Worm (Caenorhabditis elegans) whole organism, L4 larva: ENCODE data around the gene C46C2.7.

ENCODE experiments used
- F26F4.8 ChIP-seq: fragments of 200-800 bp; sonication (Bioruptor generic); conservative IDR thresholded peaks from 2 replicates; pipeline ENCODE4 v1.3.6; 2022; ENCODE audit warnings: missing genetic modification characterization, missing compliant biosample characterization
- F37D6.2 ChIP-seq: sonication (generic microtip); optimal IDR thresholded peaks from 2 replicates; lab custom pipeline; 2016; ENCODE audit warnings: mild to moderate bottlenecking, missing genetic modification characterization, missing compliant biosample characterization
- T20F7.1 ChIP-seq: fragments of 200-800 bp; sonication (Bioruptor generic); optimal IDR thresholded peaks from 2 replicates; lab custom pipeline; 2018; ENCODE audit warnings: mild to moderate bottlenecking, missing genetic modification characterization, missing compliant biosample characterization
- Y48G9A.11 ChIP-seq: fragments of 200-800 bp; sonication (Bioruptor generic); IDR thresholded peaks from 2 replicates; pipeline ENCODE4 v1.3.6; 2022; ENCODE audit warnings: missing genetic modification reagents, missing genetic modification characterization, missing compliant biosample characterization
- Y5F2A.4 ChIP-seq: fragments of 200-800 bp; sonication (Bioruptor generic); optimal IDR thresholded peaks from 2 replicates; lab custom pipeline; 2018; ENCODE audit warnings: mild to moderate bottlenecking, missing genetic modification characterization, missing compliant biosample characterization
- ZK546.5 ChIP-seq, 2 experiments: sonication (generic microtip); optimal IDR thresholded peaks; 2 replicates each; lab custom pipeline; 2017; ENCODE audit warnings: missing biosample characterization in 2 of 2, missing genetic modification characterization in 2 of 2
- attf-4 ChIP-seq: sonication (generic microtip); optimal IDR thresholded peaks from 3 replicates; lab custom pipeline; 2017; ENCODE audit warnings: missing biosample characterization, missing genetic modification characterization
- ceh-44 ChIP-seq: fragments of 200-800 bp; sonication (Bioruptor generic); IDR thresholded peaks from 2 replicates; pipeline ENCODE4 v1.3.6; 2022; ENCODE audit warnings: missing genetic modification reagents, missing genetic modification characterization, missing compliant biosample characterization
- daf-19 ChIP-seq: fragments of 200-800 bp; sonication (Bioruptor generic); conservative IDR thresholded peaks from 2 replicates; pipeline ENCODE4 v1.3.6; 2022; ENCODE audit warnings: missing genetic modification characterization, missing compliant biosample characterization
- dpl-1 ChIP-seq: fragments of 150-350 bp; optimal IDR thresholded peaks from 2 replicates; lab custom pipeline; 2014; ENCODE audit warnings: missing biosample characterization, missing genetic modification reagents, missing genetic modification characterization
- dve-1 ChIP-seq: sonication (generic microtip); optimal IDR thresholded peaks from 2 replicates; lab custom pipeline; 2017; ENCODE audit warnings: antibody characterized with exemption, mild to moderate bottlenecking, missing genetic modification characterization, missing compliant biosample characterization; ENCODE audit not compliant: insufficient read depth
- gei-8 ChIP-seq: fragments of 200-800 bp; sonication (Bioruptor generic); optimal IDR thresholded peaks from 2 replicates; lab custom pipeline; 2018; ENCODE audit warnings: mild to moderate bottlenecking, missing genetic modification characterization, missing compliant biosample characterization
- hlh-30 ChIP-seq: sonication (generic microtip); optimal IDR thresholded peaks from 2 replicates; lab custom pipeline; 2017; ENCODE audit warnings: antibody characterized with exemption, mild to moderate bottlenecking, missing genetic modification characterization, missing compliant biosample characterization; ENCODE audit not compliant: insufficient read depth
- hmg-1.1 ChIP-seq: fragments of 200-800 bp; sonication (Bioruptor generic); IDR thresholded peaks from 2 replicates; pipeline ENCODE4 v1.3.6; 2022; ENCODE audit warnings: missing genetic modification reagents, missing genetic modification characterization, missing compliant biosample characterization
- jun-1 ChIP-seq: fragments of 150-350 bp; optimal IDR thresholded peaks from 2 replicates; lab custom pipeline; 2014; ENCODE audit warnings: missing biosample characterization, missing genetic modification reagents, missing genetic modification characterization
- lim-7 ChIP-seq: fragments of 200-800 bp; sonication (Bioruptor generic); IDR thresholded peaks from 2 replicates; pipeline ENCODE4 v1.3.6; 2022; ENCODE audit warnings: missing genetic modification characterization, missing compliant biosample characterization
- lin-13 ChIP-seq: fragments of 150-350 bp; optimal IDR thresholded peaks from 2 replicates; lab custom pipeline; 2014; ENCODE audit warnings: missing biosample characterization, missing genetic modification reagents, missing genetic modification characterization
- lin-29 ChIP-seq: fragments of 200-800 bp; sonication (Bioruptor generic); IDR thresholded peaks from 2 replicates; pipeline ENCODE4 v1.3.6; 2022; ENCODE audit warnings: missing genetic modification reagents, missing genetic modification characterization, missing compliant biosample characterization
- mep-1 ChIP-seq: fragments of 150-350 bp; sonication (generic microtip); optimal IDR thresholded peaks from 3 replicates; lab custom pipeline; 2014; ENCODE audit warnings: missing biosample characterization, missing genetic modification characterization
- nhr-102 ChIP-seq: sonication (generic microtip); optimal IDR thresholded peaks from 2 replicates; lab custom pipeline; 2016; ENCODE audit warnings: mild to moderate bottlenecking, missing genetic modification characterization, moderate library complexity, missing compliant biosample characterization
- nhr-111 ChIP-seq: fragments of 200-800 bp; sonication (Bioruptor generic); optimal IDR thresholded peaks from 2 replicates; lab custom pipeline; 2018; ENCODE audit warnings: mild to moderate bottlenecking, missing genetic modification characterization, missing compliant biosample characterization
- nhr-237 ChIP-seq: sonication (generic microtip); optimal IDR thresholded peaks from 2 replicates; lab custom pipeline; 2017; ENCODE audit warnings: missing biosample characterization, missing genetic modification characterization
- nhr-25 ChIP-seq: sonication (generic microtip); optimal IDR thresholded peaks from 2 replicates; lab custom pipeline; 2017; ENCODE audit warnings: missing genetic modification characterization, mild to moderate bottlenecking, missing compliant biosample characterization, antibody characterized with exemption, moderate library complexity, borderline replicate concordance; ENCODE audit not compliant: insufficient read depth
- nhr-28 ChIP-seq: fragments of 150-350 bp; optimal IDR thresholded peaks from 2 replicates; lab custom pipeline; 2014; ENCODE audit warnings: missing biosample characterization, missing genetic modification characterization
- nhr-41 ChIP-seq: fragments of 200-800 bp; sonication (Bioruptor generic); IDR thresholded peaks from 2 replicates; pipeline ENCODE4 v1.3.6; 2022; ENCODE audit warnings: missing genetic modification reagents, missing genetic modification characterization, missing compliant biosample characterization
- nhr-42 ChIP-seq: fragments of 200-800 bp; sonication (Bioruptor generic); IDR thresholded peaks from 2 replicates; pipeline ENCODE4 v1.3.6; 2022; ENCODE audit warnings: missing genetic modification characterization, missing compliant biosample characterization
- nhr-48 ChIP-seq: sonication (generic microtip); optimal IDR thresholded peaks from 2 replicates; lab custom pipeline; 2016; ENCODE audit warnings: mild to moderate bottlenecking, missing genetic modification characterization, missing compliant biosample characterization
- pha-4 ChIP-seq, 2 experiments: fragments of 150-350 bp in 1 of 2; fragments of 200-800 bp in 1 of 2; sonication (Bioruptor generic) in 1 of 2; IDR thresholded peaks in 1 of 2; optimal IDR thresholded peaks in 1 of 2; 2 replicates each; pipeline versions ENCODE4 v1.3.6 to Lab custom; 2014 to 2022; ENCODE audit warnings: missing genetic modification characterization in 2 of 2, missing genetic modification reagents in 2 of 2, missing biosample characterization in 1 of 2, missing compliant biosample characterization in 1 of 2
- set-16 ChIP-seq: fragments of 200-800 bp; sonication (Bioruptor generic); IDR thresholded peaks from 2 replicates; pipeline ENCODE4 v1.3.6; 2022; ENCODE audit warnings: missing genetic modification reagents, missing genetic modification characterization, missing compliant biosample characterization
- skn-1 ChIP-seq: fragments of 150-350 bp; optimal IDR thresholded peaks from 2 replicates; lab custom pipeline; 2014; ENCODE audit warnings: missing biosample characterization, missing genetic modification characterization
- snpc-1.2 ChIP-seq: fragments of 200-800 bp; sonication (Bioruptor generic); IDR thresholded peaks from 2 replicates; pipeline ENCODE4 v1.3.6; 2022; ENCODE audit warnings: missing genetic modification reagents, missing genetic modification characterization, missing compliant biosample characterization
- tra-1 ChIP-seq: fragments of 200-800 bp; sonication (Bioruptor generic); IDR thresholded peaks from 2 replicates; pipeline ENCODE4 v1.3.6; 2022; ENCODE audit warnings: missing genetic modification reagents, missing genetic modification characterization, missing compliant biosample characterization
- unc-62 ChIP-seq, 3 experiments: fragments of 150-350 bp in 1 of 3; sonication (generic microtip); optimal IDR thresholded peaks in 2 of 3; peaks in 1 of 3; 1 replicate in 1 of 3; 2 replicates in 2 of 3; lab custom pipeline; 2014 to 2017; ENCODE audit warnings: missing biosample characterization in 3 of 3, missing genetic modification characterization in 3 of 3, missing genetic modification reagents in 3 of 3, missing genotype in 1 of 3
- vab-7 ChIP-seq: fragments of 200-800 bp; sonication (Bioruptor generic); IDR thresholded peaks from 2 replicates; pipeline ENCODE4 v1.3.6; 2022; ENCODE audit warnings: missing genetic modification reagents, missing genetic modification characterization, missing compliant biosample characterization
- ztf-11 ChIP-seq: fragments of 150-350 bp; optimal IDR thresholded peaks from 2 replicates; lab custom pipeline; 2014; ENCODE audit warnings: missing biosample characterization, missing genetic modification characterization

Gene C46C2.7

ce11 chrIV:9216956-9217355 lies 22.3 kb downstream of the C46C2.7 start (continued):
- TF ChIP-seq hmg-1.1 (GFP tag; lab: Robert Waterston, UW) = no peak
- TF ChIP-seq gei-8 (GFP tag; lab: Kevin White, UChicago) = no peak
- no peak for TF ChIP-seq F37D6.2 (tag; lab: Kevin White, UChicago)
- no peak for TF ChIP-seq snpc-1.2
- no peak for TF ChIP-seq lin-29 (GFP tag; lab: Robert Waterston, UW)
- no peak for TF ChIP-seq Y48G9A.11 (GFP tag; lab: Robert Waterston, UW)
- no peak for TF ChIP-seq nhr-102 (tag; lab: Kevin White, UChicago)
- TF ChIP-seq tra-1 (GFP tag; lab: Robert Waterston, UW) = no peak
- peak; percentile 21 for TF ChIP-seq dve-1 (tag; lab: Kevin White, UChicago)
- TF ChIP-seq daf-19 (GFP tag; lab: Robert Waterston, UW) = no peak
- TF ChIP-seq nhr-41 (GFP tag; lab: Robert Waterston, UW) = no peak
- no peak for TF ChIP-seq Y5F2A.4 (GFP tag; lab: Kevin White, UChicago)
- peak; percentile 49 for TF ChIP-seq nhr-28
- TF ChIP-seq hlh-30 = peak; percentile 18
- TF ChIP-seq attf-4 (tag; lab: Kevin White, UChicago) = no peak
- no peak for TF ChIP-seq lin-13 (GFP tag; lab: Kevin White, UChicago)
- TF ChIP-seq nhr-42 (GFP tag; lab: Robert Waterston, UW) = no peak
- TF ChIP-seq ceh-44 (GFP tag; lab: Robert Waterston, UW) = no peak
- TF ChIP-seq ZK546.5 (tag; optimal IDR thresholded peaks at IDR 0.05; lab: Kevin White, UChicago) = no peak
- TF ChIP-seq unc-62 (GFP tag; optimal IDR thresholded peaks at IDR 0.05 in 1 of 2; lab: Kevin White, UChicago) = peak in 1 of 2 experiments; percentile 45
- TF ChIP-seq unc-62 (tag; optimal IDR thresholded peaks at IDR 0.05; lab: Kevin White, UChicago) = no peak
- no peak for TF ChIP-seq skn-1

DNA sequence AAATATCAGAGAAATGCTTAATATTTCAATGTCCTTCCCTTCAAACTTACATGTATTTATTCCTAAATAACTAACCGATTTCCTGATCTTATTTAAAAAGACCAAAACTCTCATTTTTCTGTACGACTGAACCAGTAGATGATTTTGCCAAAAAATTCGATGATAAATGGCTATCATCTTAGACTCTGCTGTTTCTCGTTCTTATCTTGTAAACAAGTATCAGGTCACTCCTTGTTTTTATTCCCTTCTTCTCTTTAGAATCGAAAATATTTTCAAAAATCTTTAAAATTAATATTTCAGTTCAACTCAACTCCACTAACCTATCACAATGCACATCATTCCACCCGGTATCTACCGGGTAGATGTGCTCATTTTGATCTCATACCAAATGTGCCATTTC lies 22.8 kb downstream of the C46C2.7 start, which contains the start of gene C46C2.2:
C46C2.2 (plus strand) TSS at position 301 of the 400 bp plus-strand sequence.
- TF ChIP-seq jun-1 (tag; lab: Kevin White, UChicago) (no peak), nhr-48 (tag; lab: Kevin White, UChicago) (no peak), ztf-11 (tag; lab: Kevin White, UChicago) (no peak), dpl-1 (GFP tag; lab: Kevin White, UChicago) (no peak), tra-1 (GFP tag; lab: Robert Waterston, UW) (no peak), nhr-102 (tag; lab: Kevin White, UChicago) (no peak), nhr-237 (tag; lab: Kevin White, UChicago) (no peak), lin-29 (GFP tag; lab: Robert Waterston, UW) (no peak), F26F4.8 (GFP tag; lab: Robert Waterston, UW) (no peak), Y5F2A.4 (GFP tag; lab: Kevin White, UChicago) (no peak)

ce11 chrIV:9218415-9218814 lies 23.8 kb downstream of the C46C2.7 start:
- TF ChIP-seq T20F7.1 (no peak), attf-4 (tag; lab: Kevin White, UChicago) (no peak), pha-4 (GFP tag; IDR thresholded peaks at IDR 0.05; lab: Robert Waterston, UW) (no peak), pha-4 (tag; optimal IDR thresholded peaks at IDR 0.05; lab: Kevin White, UChicago) (no peak), unc-62 (GFP tag; optimal IDR thresholded peaks at IDR 0.05 in 1 of 2; lab: Kevin White, UChicago) (peak in 1 of 2 experiments; percentile 78), unc-62 (tag; optimal IDR thresholded peaks at IDR 0.05; lab: Kevin White, UChicago) (no peak), vab-7 (no peak), nhr-25 (tag; lab: Kevin White, UChicago) (no peak), set-16 (GFP tag; lab: Robert Waterston, UW) (no peak), lim-7 (no peak)

ce11 chrIV:9224825-9225224 lies 30.2 kb downstream of the C46C2.7 start, which contains the start of gene C46C2.3:
Gene C46C2.3, plus strand, starts transcription at chrIV:9225125.
- TF ChIP-seq Y48G9A.11 (GFP tag; lab: Robert Waterston, UW) (no peak), unc-62 (GFP tag; optimal IDR thresholded peaks at IDR 0.05 in 1 of 2; lab: Kevin White, UChicago) (peak in 1 of 2 experiments; percentile 19), unc-62 (tag; optimal IDR thresholded peaks at IDR 0.05; lab: Kevin White, UChicago) (no peak), nhr-111 (no peak), mep-1 (no peak)
